Fruit fly (Drosophila melanogaster) whole organism, embryonic: ENCODE measurements around the gene CG4467.

Experiments used
- CG15514 ChIP-seq: fragments of 200-800 bp; sonication (Bioruptor generic); optimal IDR thresholded peaks from 3 replicates; lab custom pipeline; 2017; ENCODE audit warnings: missing biosample characterization, missing genetic modification characterization, mild to moderate bottlenecking, moderate library complexity, missing genetic modification reagents
- CG5953 ChIP-seq: fragments of 200-800 bp; sonication (Bioruptor generic); IDR thresholded peaks from 2 replicates; pipeline ENCODE4 v1.3.6; 2022; ENCODE audit warnings: missing biosample characterization, missing genetic modification characterization
- CG6254 ChIP-seq: fragments of 200-800 bp; sonication (Bioruptor generic); optimal IDR thresholded peaks from 3 replicates; lab custom pipeline; 2017; ENCODE audit warnings: mild to moderate bottlenecking, missing biosample characterization, missing genetic modification reagents, missing genetic modification characterization
- CG6683 ChIP-seq: fragments of 200-800 bp; sonication (Bioruptor generic); optimal IDR thresholded peaks from 2 replicates; lab custom pipeline; 2017; ENCODE audit warnings: missing biosample characterization, mild to moderate bottlenecking, missing genetic modification characterization, missing genetic modification reagents
- Myb ChIP-seq: fragments of 200-800 bp; sonication (Bioruptor generic); optimal IDR thresholded peaks from 2 replicates; lab custom pipeline; 2016; ENCODE audit warnings: missing biosample characterization, missing genetic modification characterization
- Oaz ChIP-seq: fragments of 200-800 bp; sonication (Bioruptor generic); IDR thresholded peaks from 2 replicates; pipeline ENCODE4 v1.3.6; 2022; ENCODE audit warnings: missing biosample characterization, missing genetic modification characterization
- PHDP ChIP-seq: fragments of 200-800 bp; sonication (Bioruptor generic); optimal IDR thresholded peaks from 3 replicates; lab custom pipeline; 2018; ENCODE audit warnings: missing biosample characterization, mild to moderate bottlenecking, missing genetic modification characterization, moderate library complexity
- hkb ChIP-seq, 2 experiments: fragments of 200-800 bp in 1 of 2; fragments of >200 bp in 1 of 2; sonication (Bioruptor generic) in 1 of 2; IDR thresholded peaks in 1 of 2; optimal IDR thresholded peaks in 1 of 2; 2 replicates each; pipeline versions ENCODE4 v1.3.6 to Lab custom; 2017 to 2022; ENCODE audit warnings: missing biosample characterization in 1 of 2, missing genetic modification characterization in 1 of 2
- sisA ChIP-seq: fragments of 200-800 bp; sonication (Bioruptor generic); IDR thresholded peaks from 2 replicates; pipeline ENCODE4 v1.3.6; 2022; ENCODE audit warnings: missing biosample characterization, missing genetic modification characterization

DNA sequence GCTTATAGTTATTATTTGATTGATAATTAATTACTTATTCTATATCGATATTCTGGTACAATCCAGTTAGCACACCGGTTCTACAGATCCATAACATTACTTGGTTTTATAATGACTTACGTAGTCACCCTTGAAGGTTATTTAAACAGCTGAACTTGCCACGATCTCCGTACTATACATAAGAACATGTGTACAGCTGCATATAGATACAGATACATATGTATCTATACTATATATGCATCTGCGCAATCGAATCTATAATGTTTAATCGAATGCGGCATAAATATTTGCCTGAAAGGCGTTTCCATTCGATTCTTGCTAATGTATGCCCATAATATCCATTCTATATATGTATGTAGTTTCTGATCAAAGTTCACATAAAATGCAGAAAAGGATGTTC lies 69.4 kb downstream of the CG4467 start:
- TF ChIP-seq CG5953 (GFP tag; lab: Robert Waterston, UW) (no peak), Oaz (GFP tag; lab: Robert Waterston, UW) (no peak), PHDP (tag; lab: Kevin White, UChicago) (no peak), Myb (GFP tag; lab: Kevin White, UChicago) (no peak), CG15514 (peak; percentile 25), CG6254 (GFP tag; lab: Kevin White, UChicago) (no peak), hkb (optimal IDR thresholded peaks at IDR 0.05; lab: Kevin White, UChicago) (no peak), hkb (GFP tag; IDR thresholded peaks at IDR 0.05; lab: Robert Waterston, UW) (no peak), CG6683 (GFP tag; lab: Kevin White, UChicago) (no peak), sisA (GFP tag; lab: Robert Waterston, UW) (no peak)
